Worm (Caenorhabditis elegans) whole organism, early embryonic: ENCODE results near the gene F25E5.1.

Experiments
- B0310.2 ChIP-seq: sonication (generic microtip); optimal IDR thresholded peaks from 2 replicates; lab custom pipeline; 2016; ENCODE audit warnings: mild to moderate bottlenecking, missing genetic modification characterization, missing compliant biosample characterization
- F13C5.2 ChIP-seq: sonication (generic microtip); optimal IDR thresholded peaks from 2 replicates; lab custom pipeline; 2017; ENCODE audit warnings: mild to moderate bottlenecking, missing genetic modification characterization, inconsistent platforms, missing compliant biosample characterization
- aly-1 ChIP-seq: sonication (generic microtip); optimal IDR thresholded peaks from 2 replicates; lab custom pipeline; 2016; ENCODE audit warnings: missing genetic modification characterization, missing compliant biosample characterization
- ama-1 ChIP-seq: fragments of 150-350 bp; optimal IDR thresholded peaks from 2 replicates; lab custom pipeline; 2014
- ceh-13 ChIP-seq: fragments of 200-800 bp; sonication (Bioruptor generic); optimal IDR thresholded peaks from 2 replicates; lab custom pipeline; 2018; ENCODE audit warnings: mild to moderate bottlenecking, missing genetic modification characterization, missing compliant biosample characterization
- ceh-36 ChIP-seq: sonication (generic microtip); optimal IDR thresholded peaks from 2 replicates; lab custom pipeline; 2016; ENCODE audit warnings: missing genetic modification characterization, inconsistent platforms, missing compliant biosample characterization
- ets-7 ChIP-seq: sonication (generic microtip); optimal IDR thresholded peaks from 2 replicates; lab custom pipeline; 2016; ENCODE audit warnings: missing genotype, missing genetic modification characterization, missing compliant biosample characterization
- flt-1 ChIP-seq: fragments of 200-800 bp; sonication (Bioruptor generic); IDR thresholded peaks from 2 replicates; pipeline ENCODE4 v1.3.6; 2022; ENCODE audit warnings: missing genetic modification characterization, missing compliant biosample characterization
- hmbx-1 ChIP-seq: sonication (generic microtip); optimal IDR thresholded peaks from 2 replicates; lab custom pipeline; 2016; ENCODE audit warnings: mild to moderate bottlenecking, missing genetic modification characterization, missing compliant biosample characterization
- hmg-4 ChIP-seq: fragments of 200-800 bp; sonication (Bioruptor generic); optimal IDR thresholded peaks from 2 replicates; lab custom pipeline; 2018; ENCODE audit warnings: mild to moderate bottlenecking, missing genetic modification characterization, missing compliant biosample characterization
- hnd-1 ChIP-seq: sonication (generic microtip); optimal IDR thresholded peaks from 2 replicates; lab custom pipeline; 2016; ENCODE audit warnings: missing genetic modification characterization, missing compliant biosample characterization
- pes-1 ChIP-seq: fragments of 200-800 bp; sonication (Bioruptor generic); IDR thresholded peaks from 2 replicates; pipeline ENCODE4 v1.3.6; 2022; ENCODE audit warnings: missing genetic modification reagents, missing genetic modification characterization, missing compliant biosample characterization
- scrt-1 ChIP-seq: fragments of 200-800 bp; sonication (Bioruptor generic); IDR thresholded peaks from 2 replicates; pipeline ENCODE4 v1.3.6; 2022; ENCODE audit warnings: missing genetic modification characterization, missing compliant biosample characterization
- sea-1 ChIP-seq: fragments of 200-800 bp; sonication (Bioruptor generic); conservative IDR thresholded peaks from 2 replicates; pipeline ENCODE4 v1.3.6; 2022; ENCODE audit warnings: missing genetic modification characterization, missing compliant biosample characterization
- tbx-11 ChIP-seq: fragments of 200-800 bp; sonication (Bioruptor generic); IDR thresholded peaks from 2 replicates; pipeline ENCODE4 v1.3.6; 2022; ENCODE audit warnings: missing genetic modification characterization, missing compliant biosample characterization
- tbx-37 ChIP-seq: fragments of 200-800 bp; sonication (Bioruptor generic); conservative IDR thresholded peaks from 2 replicates; pipeline ENCODE4 v1.3.6; 2022; ENCODE audit warnings: missing genetic modification reagents, missing genetic modification characterization, missing compliant biosample characterization
- tra-4 ChIP-seq: sonication (generic microtip); optimal IDR thresholded peaks from 2 replicates; lab custom pipeline; 2017; ENCODE audit warnings: missing genetic modification characterization, missing compliant biosample characterization

Gene F25E5.1

DNA sequence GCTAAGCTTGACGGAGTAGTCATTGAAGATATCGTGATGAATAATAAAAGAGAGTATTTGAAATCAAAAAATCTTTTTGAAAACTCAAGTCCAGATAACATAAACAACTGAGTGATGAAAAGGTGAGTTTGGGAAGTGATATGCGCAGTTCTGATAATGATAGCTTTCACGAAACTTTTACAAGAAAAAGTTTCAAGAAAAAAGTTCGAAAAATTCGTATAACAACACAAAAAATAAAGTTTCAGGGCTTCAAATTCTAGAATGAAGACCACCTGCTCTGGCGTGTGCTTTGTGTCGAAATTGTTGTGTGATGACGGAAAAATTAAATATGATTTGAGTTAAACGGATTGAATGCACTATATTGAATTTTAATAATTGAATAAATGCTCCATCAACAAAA, 54.4 kb downstream of the F25E5.1 start, which contains the start of gene srb-19:
TSS of gene srb-19 (minus strand) at position 101 of the 400 bp plus-strand sequence.
- no peak for TF ChIP-seq tbx-37 (GFP tag; lab: Robert Waterston, UW)
- no peak for TF ChIP-seq ceh-36 (tag; lab: Kevin White, UChicago)
- no peak for TF ChIP-seq flt-1 (GFP tag; lab: Robert Waterston, UW)
- TF ChIP-seq hnd-1 (tag; lab: Kevin White, UChicago): no peak
- no peak for TF ChIP-seq F13C5.2 (tag; lab: Kevin White, UChicago)
- no peak for TF ChIP-seq aly-1 (tag; lab: Kevin White, UChicago)
- TF ChIP-seq pes-1 (GFP tag; lab: Robert Waterston, UW): no peak
- TF ChIP-seq tra-4 (tag; lab: Kevin White, UChicago): no peak
- no peak for TF ChIP-seq B0310.2
- TF ChIP-seq scrt-1 (GFP tag; lab: Robert Waterston, UW): no peak
- TF ChIP-seq ets-7 (tag; lab: Kevin White, UChicago): no peak
- TF ChIP-seq hmg-4 (GFP tag; lab: Kevin White, UChicago): no peak
- TF ChIP-seq sea-1 (GFP tag; lab: Robert Waterston, UW): no peak
- TF ChIP-seq hmbx-1 (tag; lab: Kevin White, UChicago): no peak
- TF ChIP-seq ceh-13 (GFP tag; lab: Kevin White, UChicago): no peak
- TF ChIP-seq ama-1 (lab: Kevin White, UChicago): no peak
- TF ChIP-seq tbx-11 (GFP tag; lab: Robert Waterston, UW): no peak
